Worm (Caenorhabditis elegans): ENCODE data around the gene F54D11.4.

Gene F54D11.4

DNA sequence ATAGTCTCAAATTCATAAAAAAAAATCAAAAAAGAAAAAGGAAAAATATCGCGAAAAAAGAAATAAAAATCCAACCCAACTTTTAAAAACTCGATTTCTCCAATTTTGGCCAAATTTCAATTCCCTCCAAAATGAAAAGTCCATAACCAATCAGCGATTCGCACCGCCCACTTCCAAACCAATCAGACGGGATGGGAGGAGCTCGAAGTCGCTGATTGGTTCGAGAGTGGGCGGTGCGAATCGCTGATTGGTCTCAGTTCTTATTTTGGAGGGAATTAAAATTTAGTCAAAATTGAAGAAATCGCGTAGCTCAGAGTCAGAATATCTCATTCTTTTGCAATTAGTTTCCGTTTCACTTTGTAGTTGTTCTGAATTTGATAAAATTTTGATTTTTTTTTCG, 7.6 kb downstream of the F54D11.4 start:
- no peak for TF ChIP-seq snpc-4 (GFP tag; optimal IDR thresholded peaks at IDR 0.05)
- no peak for TF ChIP-seq snpc-4 (tag; optimal IDR thresholded peaks at IDR 0.05)
- no peak for TF ChIP-seq ztf-3 (GFP tag; optimal IDR thresholded peaks at IDR 0.05)
- TF ChIP-seq somi-1 (GFP tag; optimal IDR thresholded peaks at IDR 0.05), result no peak
- no peak for TF ChIP-seq tlf-1 (GFP tag; optimal IDR thresholded peaks at IDR 0.05)
- no peak for TF ChIP-seq Y67H2A.10 (GFP tag; conservative IDR thresholded peaks at IDR 0.05)
- no peak for TF ChIP-seq K12H6.12 (tag; optimal IDR thresholded peaks at IDR 0.05)
- no peak for TF ChIP-seq hsf-1 (GFP tag; IDR thresholded peaks at IDR 0.05)
- TF ChIP-seq snpc-1.1 (tag; optimal IDR thresholded peaks at IDR 0.05; ENCODE audit: insufficient read depth), result no peak
- TF ChIP-seq hmg-20 (GFP tag; IDR thresholded peaks at IDR 0.05), result no peak
- no peak for TF ChIP-seq ztf-28 (GFP tag; IDR thresholded peaks at IDR 0.05)
- no peak for TF ChIP-seq cebp-1 (GFP tag; IDR thresholded peaks at IDR 0.05)
- no peak for TF ChIP-seq cebp-1 (tag; optimal IDR thresholded peaks at IDR 0.05)
- no peak for TF ChIP-seq nhr-179 (tag; optimal IDR thresholded peaks at IDR 0.05)
- no peak for TF ChIP-seq chd-7 (tag; optimal IDR thresholded peaks at IDR 0.05)
- TF ChIP-seq rcor-1 (GFP tag; IDR thresholded peaks at IDR 0.05), result no peak
- no peak for TF ChIP-seq lag-1 (GFP tag; IDR thresholded peaks at IDR 0.05)
- TF ChIP-seq attf-5 (GFP tag; optimal IDR thresholded peaks at IDR 0.05), result no peak
- TF ChIP-seq nfya-1 (tag; optimal IDR thresholded peaks at IDR 0.05; ENCODE audit: borderline replicate concordance, insufficient read depth), result no peak
- TF ChIP-seq ceh-40 (GFP tag; IDR thresholded peaks at IDR 0.05), result no peak
- no peak for TF ChIP-seq unc-62 (GFP tag; optimal IDR thresholded peaks at IDR 0.05)

DNA sequence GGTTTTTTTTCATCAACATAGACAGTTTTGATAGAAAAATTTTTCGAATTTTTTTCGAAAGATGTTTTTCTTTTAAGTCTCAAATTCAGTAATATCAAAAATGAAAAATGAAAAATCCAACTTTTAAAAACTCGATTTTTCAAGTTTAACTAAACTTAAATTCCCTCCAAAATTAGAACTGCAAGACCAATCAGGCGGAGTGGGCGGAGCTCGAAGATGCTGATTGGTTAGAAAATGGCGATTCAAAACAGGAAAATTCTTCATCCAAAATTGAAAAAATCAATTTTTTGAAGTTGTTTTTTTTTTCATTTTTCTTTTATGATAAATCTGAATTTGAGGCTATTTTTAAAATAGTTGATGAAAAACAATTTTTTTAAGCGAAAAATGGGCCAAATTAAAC, 8.8 kb downstream of the F54D11.4 start:
- TF ChIP-seq ceh-40 (GFP tag; IDR thresholded peaks at IDR 0.05) (no peak), nfyb-1 (GFP tag; IDR thresholded peaks at IDR 0.05) (peak; percentile 75)

ce11 chrV:4626344-4626743, 10.4 kb downstream of the F54D11.4 start:
- TF ChIP-seq zfh-2 (GFP tag; conservative IDR thresholded peaks at IDR 0.05) (no peak), ztf-26 (tag; optimal IDR thresholded peaks at IDR 0.05) (no peak), lag-1 (GFP tag; IDR thresholded peaks at IDR 0.05) (no peak), snpc-4 (GFP tag; optimal IDR thresholded peaks at IDR 0.05) (no peak), snpc-4 (tag; optimal IDR thresholded peaks at IDR 0.05) (no peak), rec-8 (tag; optimal IDR thresholded peaks at IDR 0.05) (no peak), ekl-4 (GFP tag; IDR thresholded peaks at IDR 0.05) (no peak), hmg-20 (GFP tag; IDR thresholded peaks at IDR 0.05) (no peak), madf-3 (GFP tag; IDR thresholded peaks at IDR 0.05) (no peak), madf-10 (tag; optimal IDR thresholded peaks at IDR 0.05) (no peak), egl-18 (GFP tag; IDR thresholded peaks at IDR 0.05) (no peak), Y79H2A.3 (GFP tag; conservative IDR thresholded peaks at IDR 0.05) (no peak), ZK185.1 (tag; optimal IDR thresholded peaks at IDR 0.05; ENCODE audit: poor library complexity, severe bottlenecking) (no peak), Y56A3A.18 (GFP tag; IDR thresholded peaks at IDR 0.05) (no peak), lin-54 (GFP tag; optimal IDR thresholded peaks at IDR 0.05) (no peak), lir-1 (GFP tag; conservative IDR thresholded peaks at IDR 0.05) (no peak), athp-1 (tag; optimal IDR thresholded peaks at IDR 0.05) (no peak), mxl-1 (tag; optimal IDR thresholded peaks at IDR 0.05) (no peak)

DNA sequence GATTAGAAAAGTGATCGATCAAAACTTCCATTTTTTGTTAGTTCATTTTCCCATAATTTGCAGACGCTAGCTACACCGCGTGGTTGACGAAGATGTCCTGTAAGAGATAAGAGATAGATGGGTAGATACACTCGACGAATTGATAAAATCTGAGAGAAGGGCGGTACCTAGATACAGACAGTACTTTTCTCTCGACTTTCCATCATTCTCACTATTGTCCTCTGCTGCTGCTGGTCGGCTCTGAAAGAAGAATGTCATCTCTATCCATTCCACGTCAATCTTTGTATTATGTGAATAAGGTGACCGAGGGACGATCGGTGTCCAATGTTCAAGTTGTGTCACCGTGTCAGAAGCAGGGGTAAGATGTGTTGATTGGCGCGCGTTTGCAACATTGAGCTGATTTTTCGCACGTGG, 12.6 kb downstream of the F54D11.4 start, which contains the start of gene pmt-2:
Gene pmt-2 (plus strand): TSS at position 64 of the 414 bp plus-strand sequence.
- no peak for TF ChIP-seq tbp1 (GFP tag; optimal IDR thresholded peaks at IDR 0.05)
- no peak for TF ChIP-seq rcor-1 (GFP tag; IDR thresholded peaks at IDR 0.05)
- TF ChIP-seq die-1 (tag; optimal IDR thresholded peaks at IDR 0.05), result no peak
- no peak for TF ChIP-seq attf-6 (GFP tag; IDR thresholded peaks at IDR 0.05)
- TF ChIP-seq pha-4 (tag; optimal IDR thresholded peaks at IDR 0.05), result no peak
- no peak for TF ChIP-seq Y67H2A.10 (GFP tag; conservative IDR thresholded peaks at IDR 0.05)
- TF ChIP-seq F55B11.4 (tag; optimal IDR thresholded peaks at IDR 0.05; ENCODE audit: borderline replicate concordance, insufficient read depth), result no peak
- no peak for TF ChIP-seq cebp-1 (GFP tag; IDR thresholded peaks at IDR 0.05)
- TF ChIP-seq cebp-1 (tag; optimal IDR thresholded peaks at IDR 0.05), result peak; percentile 4
- 0 out of 2 replicates have a peak, but pooled peaks have one; percentile 54 for TF ChIP-seq B0336.3 (GFP tag; IDR thresholded peaks at IDR 0.05)
- no peak for TF ChIP-seq B0035.1 (tag; optimal IDR thresholded peaks at IDR 0.05)
- TF ChIP-seq D2030.7 (GFP tag; IDR thresholded peaks at IDR 0.05), result no peak
- peak; percentile 5 for TF ChIP-seq nhr-27 (tag; optimal IDR thresholded peaks at IDR 0.05)
- TF ChIP-seq somi-1 (GFP tag; optimal IDR thresholded peaks at IDR 0.05), result no peak
- no peak for TF ChIP-seq zfh-2 (GFP tag; conservative IDR thresholded peaks at IDR 0.05)

Measured in whole organism, young adult.